Worm (Caenorhabditis elegans) whole organism, L2 larva: Measurements from ENCODE around the gene tyr-2.

ENCODE experiments used
- R02D3.7 ChIP-seq: fragments of 150-350 bp; optimal IDR thresholded peaks from 2 replicates; lab custom pipeline; 2014; ENCODE audit warnings: missing biosample characterization, missing genetic modification characterization
- ama-1 ChIP-seq: fragments of 150-350 bp; optimal IDR thresholded peaks from 2 replicates; lab custom pipeline; 2018; ENCODE audit warnings: inconsistent platforms
- dmd-4 ChIP-seq: sonication (generic microtip); optimal IDR thresholded peaks from 2 replicates; lab custom pipeline; 2017; ENCODE audit warnings: missing biosample characterization, missing genetic modification characterization
- fos-1 ChIP-seq: fragments of 150-350 bp; optimal IDR thresholded peaks from 2 replicates; lab custom pipeline; 2014; ENCODE audit warnings: missing biosample characterization, missing genetic modification characterization
- lin-39 ChIP-seq: fragments of 150-350 bp; optimal IDR thresholded peaks from 2 replicates; lab custom pipeline; 2014; ENCODE audit warnings: missing biosample characterization, missing genetic modification reagents, missing genetic modification characterization
- nhr-12 ChIP-seq: fragments of 150-350 bp; optimal IDR thresholded peaks from 2 replicates; lab custom pipeline; 2014; ENCODE audit warnings: missing biosample characterization, missing genetic modification characterization
- nhr-129 ChIP-seq: fragments of 150-350 bp; optimal IDR thresholded peaks from 2 replicates; lab custom pipeline; 2014; ENCODE audit warnings: missing biosample characterization, missing genetic modification characterization
- nhr-237 ChIP-seq: fragments of 150-350 bp; optimal IDR thresholded peaks from 2 replicates; lab custom pipeline; 2014; ENCODE audit warnings: missing biosample characterization, missing genetic modification characterization
- unc-39 ChIP-seq: fragments of 150-350 bp; optimal IDR thresholded peaks from 2 replicates; lab custom pipeline; 2014; ENCODE audit warnings: missing biosample characterization, missing genetic modification characterization
- unc-55 ChIP-seq: fragments of 150-350 bp; sonication (generic microtip); optimal IDR thresholded peaks from 3 replicates; lab custom pipeline; 2014; ENCODE audit warnings: missing biosample characterization, missing genetic modification reagents, missing genetic modification characterization
- ztf-11 ChIP-seq: sonication (generic microtip); optimal IDR thresholded peaks from 2 replicates; lab custom pipeline; 2017; ENCODE audit warnings: missing biosample characterization, missing genetic modification characterization

- TF ChIP-seq nhr-237 (no peak), unc-39 (tag; lab: Kevin White, UChicago) (no peak), fos-1 (tag; lab: Kevin White, UChicago) (no peak), dmd-4 (tag; lab: Kevin White, UChicago) (no peak), ama-1 (lab: Kevin White, UChicago) (no peak), unc-55 (GFP tag; lab: Kevin White, UChicago) (no peak), R02D3.7 (tag; lab: Kevin White, UChicago) (no peak), lin-39 (no peak), nhr-12 (tag; lab: Kevin White, UChicago) (no peak), nhr-129 (tag; lab: Kevin White, UChicago) (no peak), ztf-11 (tag; lab: Kevin White, UChicago) (no peak)
Measured at ce11 chrIII:13710666-13711065, 33.4 kb upstream of the tyr-2 start.
